Fruit fly (Drosophila melanogaster) S2 (cell line): ENCODE measurements around the gene robo2.

ENCODE experiments used
- CG8478 ChIP-seq: fragments of >200 bp; optimal IDR thresholded peaks from 2 replicates; lab custom pipeline; 2018
- CTCF ChIP-seq, 2 experiments: fragments of >200 bp; optimal IDR thresholded peaks; 2 replicates each; lab custom pipeline; 2018

Gene robo2

DNA sequence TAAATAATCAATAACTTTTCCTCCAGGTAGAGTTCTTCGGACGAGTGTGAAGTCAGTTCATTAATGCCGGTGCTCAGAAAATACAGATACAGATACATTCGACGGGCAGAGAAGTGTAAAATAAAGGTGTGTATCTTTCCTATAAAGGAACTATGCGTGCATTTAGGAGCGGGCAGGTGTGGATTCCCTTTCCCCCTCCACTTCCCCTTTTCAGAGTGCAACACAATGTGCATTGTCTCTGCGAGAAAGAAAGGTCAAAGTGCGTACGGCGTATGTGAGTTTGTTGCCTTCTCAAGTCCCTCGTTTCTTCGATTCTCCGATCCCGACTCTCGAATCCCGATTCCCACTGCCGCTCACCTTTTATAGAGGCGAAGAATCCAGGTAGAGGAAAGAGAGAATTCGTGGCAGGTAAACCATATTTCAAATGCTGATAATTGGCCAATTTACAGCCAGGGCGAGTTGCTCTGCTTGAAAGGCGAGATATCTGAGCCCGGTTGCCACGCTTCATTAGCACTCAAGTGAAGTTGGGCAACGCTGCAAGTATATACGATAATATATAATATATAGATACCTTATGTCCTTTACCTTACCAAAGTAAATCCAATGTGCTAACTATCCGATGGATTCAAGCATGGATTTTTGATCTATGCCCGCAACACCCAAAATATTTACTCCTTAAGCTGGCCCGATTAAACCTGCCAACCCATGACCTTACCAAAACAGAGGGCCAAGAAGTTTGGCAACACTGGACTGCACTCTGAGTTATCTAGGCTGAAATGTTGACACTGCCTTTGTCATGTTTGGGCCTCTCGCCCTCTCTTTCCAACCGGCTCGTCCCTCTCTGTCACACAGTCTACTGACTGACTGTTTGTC lies 1.4 kb upstream of the robo2 start:
- TF ChIP-seq CG8478: no peak
- no peak for TF ChIP-seq CTCF (optimal IDR thresholded peaks at IDR 0.05; lab: Kevin White, UChicago)

DNA sequence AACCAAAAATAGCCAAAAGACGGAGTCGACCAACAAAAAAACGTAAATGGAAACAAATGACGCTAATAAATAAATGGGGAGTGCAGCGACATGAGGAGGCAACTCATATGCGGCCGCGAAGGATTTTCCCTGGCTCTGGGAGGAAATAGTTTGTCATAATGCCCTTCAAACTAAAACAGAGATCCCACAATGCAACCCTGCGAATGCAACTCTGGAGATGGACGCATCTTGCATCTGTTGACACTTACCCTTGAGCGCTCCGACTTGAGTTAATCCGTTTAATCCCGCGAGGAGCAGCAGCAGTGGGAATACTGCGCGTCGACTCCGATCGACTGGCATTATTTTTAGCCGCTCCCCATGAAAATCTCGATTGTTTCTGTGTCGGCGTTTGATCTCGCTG lies 597 bp downstream of the robo2 start:
- no peak for TF ChIP-seq CG8478
- no peak for TF ChIP-seq CTCF (optimal IDR thresholded peaks at IDR 0.05; lab: Kevin White, UChicago)

DNA sequence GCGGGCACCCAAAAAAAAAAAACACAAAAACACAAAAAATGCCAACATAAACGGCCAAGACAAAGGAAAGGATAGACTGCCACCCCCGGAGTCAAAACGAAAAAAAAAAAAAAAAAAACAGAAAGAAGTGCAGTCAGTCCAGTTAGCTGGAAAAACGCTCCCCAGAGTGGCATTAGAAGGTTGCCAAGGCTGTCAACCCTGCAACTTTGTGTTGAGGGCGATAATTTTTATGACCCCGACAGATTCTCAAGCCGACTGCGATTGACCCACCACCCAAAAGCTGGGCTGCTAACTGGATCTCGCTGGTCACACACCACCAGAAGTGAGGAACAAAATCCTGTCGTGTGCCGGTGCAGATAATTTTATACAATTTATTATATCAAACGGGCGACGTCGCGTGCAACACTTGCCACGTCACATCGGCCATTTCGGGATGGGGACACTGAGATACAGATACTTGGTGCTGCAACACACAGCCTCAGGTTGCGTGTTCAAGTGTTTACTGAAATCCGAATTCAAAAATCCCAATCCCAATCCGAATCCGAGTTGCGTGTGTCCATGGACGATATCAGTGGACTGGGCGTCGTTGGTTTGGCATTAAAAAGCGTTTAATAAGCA lies 2.0 kb downstream of the robo2 start:
- TF ChIP-seq CTCF (optimal IDR thresholded peaks at IDR 0.05; lab: Kevin White, UChicago) (no peak), CG8478 (no peak)

DNA sequence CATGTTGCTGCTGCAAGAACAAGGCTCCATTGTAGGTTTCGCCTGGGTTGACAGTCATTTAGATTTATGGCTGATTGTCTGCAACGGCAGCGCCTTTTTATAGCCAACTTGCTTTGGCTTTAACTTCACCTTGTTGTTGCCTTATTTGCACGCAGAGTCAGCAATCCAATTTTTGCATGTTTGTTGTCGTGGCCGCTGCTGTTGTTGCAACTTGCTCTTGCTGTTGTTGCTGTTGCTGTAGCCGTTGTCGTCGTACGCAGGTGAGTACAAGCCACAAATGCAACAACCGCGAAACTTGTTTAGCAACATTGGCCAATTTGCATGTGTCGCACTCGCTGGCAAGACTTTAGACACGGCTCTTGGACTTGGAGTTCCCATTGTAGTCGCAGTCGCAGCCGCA lies 4.7 kb downstream of the robo2 start:
- no peak for TF ChIP-seq CG8478
- TF ChIP-seq CTCF (optimal IDR thresholded peaks at IDR 0.05; lab: Kevin White, UChicago): no peak

DNA sequence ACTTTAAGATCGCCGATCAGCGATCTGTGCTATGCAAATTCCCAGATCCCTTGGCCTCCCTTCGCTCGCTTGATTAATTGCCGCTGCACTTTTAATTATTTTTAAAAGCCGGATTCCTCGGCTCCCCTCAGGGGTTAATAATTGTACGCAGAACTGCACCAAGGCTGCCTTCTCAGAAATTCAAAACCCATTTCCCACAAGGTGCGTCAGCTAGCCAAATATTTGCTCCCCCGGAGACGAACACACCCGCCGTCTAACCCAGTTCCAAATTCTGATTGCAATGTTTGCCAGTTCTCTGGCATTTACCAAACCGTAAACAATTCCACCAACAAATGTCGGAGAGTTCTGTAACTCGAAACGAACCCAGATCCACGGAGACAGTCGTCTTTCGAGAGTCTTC lies 6.2 kb downstream of the robo2 start:
- TF ChIP-seq CG8478 (no peak), CTCF (optimal IDR thresholded peaks at IDR 0.05; lab: Kevin White, UChicago) (no peak)

DNA sequence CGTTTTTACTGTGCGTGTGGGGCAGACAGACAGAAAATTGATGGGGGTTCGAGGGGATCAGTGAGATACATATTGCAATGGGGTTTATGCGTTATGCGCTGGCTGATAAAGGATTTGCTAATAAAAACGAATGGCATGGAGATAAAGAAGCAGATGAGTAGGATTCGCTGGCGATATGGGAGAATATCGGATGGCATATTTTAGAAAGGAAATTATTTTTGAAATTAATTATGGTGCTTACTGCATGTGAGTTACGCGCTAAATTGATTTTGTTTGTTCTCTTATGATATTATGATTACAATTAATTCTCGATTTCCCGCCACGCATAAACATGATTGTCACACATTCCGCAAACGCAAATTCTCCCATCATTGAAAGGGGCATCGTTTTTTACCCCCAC lies 7.6 kb downstream of the robo2 start:
- TF ChIP-seq CG8478: no peak
- no peak for TF ChIP-seq CTCF (optimal IDR thresholded peaks at IDR 0.05; lab: Kevin White, UChicago)

DNA sequence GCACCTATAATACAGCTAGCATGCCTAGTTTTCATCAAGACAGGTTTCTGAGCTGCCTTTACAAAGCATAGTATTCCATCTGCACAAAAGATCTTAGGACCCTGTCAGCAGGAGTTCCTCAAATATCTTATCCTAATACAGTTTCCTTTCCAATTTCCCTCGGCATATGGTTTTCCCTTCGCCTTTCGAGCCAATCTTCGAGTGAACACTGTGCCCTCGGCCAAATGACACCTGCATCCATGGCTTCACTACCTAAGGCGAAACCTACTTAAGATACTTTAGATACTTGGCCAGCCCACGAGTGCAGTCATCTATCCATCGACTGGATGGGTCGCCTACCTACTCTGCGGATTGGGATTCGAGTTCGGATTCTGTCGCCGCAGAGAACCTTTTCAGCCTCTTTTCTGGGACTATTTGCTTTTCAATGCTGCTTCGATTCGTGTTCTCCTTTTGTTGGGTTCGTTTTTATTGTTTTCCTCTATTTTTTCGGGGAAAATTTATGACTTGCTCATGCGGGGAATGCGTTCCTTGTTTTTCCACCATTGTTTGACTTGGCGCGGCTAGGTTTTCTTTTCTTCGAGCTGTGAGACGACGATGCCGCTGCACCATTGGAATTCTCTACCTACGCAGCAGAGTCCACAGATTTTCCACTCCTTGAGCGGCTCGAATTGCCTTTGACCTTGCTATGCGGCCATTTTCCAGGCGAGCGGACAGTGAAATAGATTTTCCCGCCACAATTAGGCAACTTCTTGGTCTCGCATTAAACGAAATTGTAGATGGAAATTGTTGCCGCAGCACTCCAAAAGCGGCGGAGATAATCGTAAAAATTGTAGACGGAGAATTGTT lies 9.2 kb downstream of the robo2 start:
- TF ChIP-seq CTCF (optimal IDR thresholded peaks at IDR 0.05; lab: Kevin White, UChicago) (no peak), CG8478 (no peak)

DNA sequence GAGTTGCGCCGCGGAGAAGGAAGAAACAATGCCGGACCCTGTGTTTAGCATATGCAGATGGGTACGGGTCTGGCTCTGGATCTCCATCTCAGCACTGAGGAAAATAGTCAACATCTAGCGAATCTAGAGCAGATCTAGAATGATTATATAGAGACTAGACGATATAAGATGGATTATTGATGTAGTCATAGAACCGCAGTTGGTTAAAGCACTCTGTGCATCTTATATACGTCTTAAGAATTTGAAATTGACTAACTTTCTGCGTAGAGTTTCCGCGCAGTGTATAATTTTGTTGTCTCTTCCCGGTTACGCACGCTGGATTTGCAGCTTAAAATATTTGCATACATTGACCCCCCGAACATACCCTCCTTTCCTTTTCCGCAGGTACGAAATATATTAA lies 10.6 kb downstream of the robo2 start:
- TF ChIP-seq CG8478 (no peak), CTCF (optimal IDR thresholded peaks at IDR 0.05; lab: Kevin White, UChicago) (no peak)

DNA sequence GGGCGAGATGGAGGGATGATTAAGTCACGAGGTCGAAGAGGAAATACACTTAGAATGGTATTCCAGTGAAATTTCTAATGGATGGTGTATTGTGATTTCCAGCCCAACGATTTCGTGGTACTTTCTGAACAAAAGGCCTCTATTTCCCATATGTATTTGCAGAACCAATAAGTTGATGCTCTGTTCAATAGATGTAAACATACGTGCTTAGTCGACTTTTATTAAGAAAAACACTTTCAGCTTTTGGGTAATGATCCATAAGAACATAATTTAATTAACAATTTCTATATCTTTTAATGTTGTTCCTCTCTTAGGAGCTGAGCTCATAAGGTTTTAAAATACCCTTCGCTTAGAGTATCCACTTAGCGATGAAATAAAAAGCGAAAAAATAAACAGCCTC lies 14.7 kb downstream of the robo2 start:
- TF ChIP-seq CTCF (optimal IDR thresholded peaks at IDR 0.05; lab: Kevin White, UChicago): no peak

DNA sequence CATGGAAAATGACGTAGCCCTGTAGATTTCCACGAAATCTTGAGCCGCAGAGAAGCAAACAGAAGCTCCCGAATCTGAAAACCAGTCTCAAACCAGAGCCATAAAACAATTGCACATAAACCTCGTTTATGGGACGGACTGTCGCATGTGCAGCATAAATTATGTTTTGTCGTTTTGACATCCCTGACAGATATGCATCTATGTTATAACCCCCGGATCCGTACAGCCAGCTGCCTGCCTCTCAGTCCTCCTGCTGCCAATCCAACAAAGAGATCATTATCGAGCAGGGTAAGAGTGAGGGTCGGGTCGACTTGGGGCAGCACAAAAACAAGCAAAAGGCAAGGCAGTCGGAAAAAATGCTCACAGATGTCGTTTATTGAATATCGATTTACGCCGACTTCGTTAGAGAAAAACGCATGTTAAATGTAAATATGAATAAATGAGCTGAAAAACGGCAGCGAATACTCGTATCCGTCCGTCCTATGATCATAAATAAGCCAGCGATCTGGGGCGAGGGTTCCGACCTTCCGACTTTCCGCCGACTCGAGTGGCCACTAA lies 15.3 kb downstream of the robo2 start:
- TF ChIP-seq CG8478 (no peak), CTCF (optimal IDR thresholded peaks at IDR 0.05; lab: Kevin White, UChicago) (no peak)

DNA sequence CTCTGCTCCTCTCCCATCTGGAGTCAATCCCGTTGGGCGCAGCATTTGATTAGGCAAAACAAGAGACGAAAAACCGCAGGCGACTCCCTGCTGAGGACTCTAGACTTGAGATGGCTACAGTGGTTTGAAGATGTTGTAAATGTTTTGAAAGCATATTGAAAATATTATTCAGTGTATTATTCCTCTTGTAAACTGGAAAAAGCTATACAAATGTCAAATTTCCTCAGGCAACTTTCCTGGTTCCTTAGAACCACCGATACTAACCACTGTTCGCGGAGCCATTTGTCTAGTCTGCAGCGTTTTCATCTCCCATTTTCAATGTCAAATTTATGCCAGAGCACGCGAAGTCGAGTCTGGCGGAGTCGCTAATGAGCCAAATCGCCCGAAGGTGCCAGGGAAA lies 17.5 kb downstream of the robo2 start:
- TF ChIP-seq CTCF (optimal IDR thresholded peaks at IDR 0.05; lab: Kevin White, UChicago) (no peak), CG8478 (no peak)

DNA sequence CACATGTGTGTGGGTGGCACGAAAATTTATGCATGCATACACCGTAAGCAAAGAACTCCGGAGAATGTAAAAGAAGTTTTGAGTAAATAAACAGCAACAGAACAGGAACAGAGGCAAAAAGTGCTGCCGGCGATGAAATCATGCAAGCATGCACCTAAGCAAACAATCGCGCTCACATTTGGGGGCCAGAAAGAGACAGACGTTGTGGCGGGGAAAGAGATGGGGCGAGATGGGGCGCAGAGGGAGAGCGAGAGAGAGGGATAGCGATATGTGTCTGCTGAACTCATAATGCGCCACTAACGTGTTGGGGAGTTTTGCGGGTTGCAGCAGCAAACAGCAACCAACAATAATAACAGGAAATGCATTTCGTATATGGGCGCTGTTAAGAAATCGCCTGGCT lies 20.8 kb downstream of the robo2 start:
- no peak for TF ChIP-seq CTCF (optimal IDR thresholded peaks at IDR 0.05; lab: Kevin White, UChicago)
- TF ChIP-seq CG8478: no peak

DNA sequence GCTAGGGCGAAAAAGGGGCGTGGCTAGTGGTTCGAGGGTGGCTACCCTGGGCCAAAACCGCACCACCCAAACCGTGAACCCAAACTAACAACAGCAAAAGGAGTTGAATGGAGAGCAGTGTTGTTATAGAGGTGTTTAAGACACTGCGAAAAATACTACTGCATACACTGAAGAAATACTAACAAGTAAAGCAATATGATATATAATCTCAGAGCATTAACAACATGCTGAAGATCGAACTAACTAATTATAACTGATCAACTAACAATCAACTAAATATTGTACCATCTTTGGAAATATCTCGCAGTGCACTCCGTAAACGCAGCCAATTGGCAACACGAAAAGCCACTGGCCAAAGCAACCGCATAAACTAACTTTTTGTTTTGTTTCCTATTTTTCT lies 26.6 kb downstream of the robo2 start:
- TF ChIP-seq CG8478 (no peak), CTCF (optimal IDR thresholded peaks at IDR 0.05; lab: Kevin White, UChicago) (no peak)

DNA sequence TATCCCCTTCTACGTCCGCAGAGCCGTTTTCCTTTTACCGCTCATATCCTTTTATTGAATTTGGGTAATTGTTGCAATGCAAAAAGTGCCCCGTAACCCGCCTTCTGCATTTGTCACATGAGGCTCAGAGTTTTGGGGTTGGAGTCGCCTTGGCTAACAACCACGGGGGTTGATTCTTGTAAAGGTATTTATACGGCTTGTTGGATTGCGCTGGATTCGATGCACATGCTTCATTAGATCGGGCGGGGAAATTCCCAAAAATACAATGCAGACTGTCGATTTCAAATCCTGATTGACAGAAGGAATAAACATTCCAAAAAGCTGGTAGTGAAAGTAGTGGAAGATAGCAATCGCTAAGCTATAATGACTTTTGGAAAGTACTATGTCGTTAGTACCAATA lies 30.0 kb downstream of the robo2 start:
- TF ChIP-seq CTCF (optimal IDR thresholded peaks at IDR 0.05; lab: Kevin White, UChicago) (no peak), CG8478 (no peak)

DNA sequence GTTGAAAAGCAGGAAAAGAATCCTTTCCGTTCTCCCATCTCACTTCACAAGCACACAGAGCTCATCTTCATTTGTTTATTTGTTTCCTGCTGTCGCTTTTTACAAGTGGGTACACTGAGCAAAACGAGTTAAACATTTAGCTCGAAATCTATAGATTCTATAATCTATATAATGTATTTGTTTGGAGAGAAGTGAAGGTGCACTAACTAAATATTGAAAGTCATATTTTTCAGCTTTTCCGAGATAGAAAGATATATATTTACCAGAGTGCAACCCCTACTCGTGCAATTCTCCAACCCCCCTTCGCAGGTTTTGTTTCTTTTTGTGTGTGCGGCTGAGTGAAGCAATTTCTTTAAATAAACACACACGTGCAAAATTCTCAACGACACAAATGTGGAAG lies 32.4 kb downstream of the robo2 start:
- no peak for TF ChIP-seq CG8478
- no peak for TF ChIP-seq CTCF (optimal IDR thresholded peaks at IDR 0.05; lab: Kevin White, UChicago)

DNA sequence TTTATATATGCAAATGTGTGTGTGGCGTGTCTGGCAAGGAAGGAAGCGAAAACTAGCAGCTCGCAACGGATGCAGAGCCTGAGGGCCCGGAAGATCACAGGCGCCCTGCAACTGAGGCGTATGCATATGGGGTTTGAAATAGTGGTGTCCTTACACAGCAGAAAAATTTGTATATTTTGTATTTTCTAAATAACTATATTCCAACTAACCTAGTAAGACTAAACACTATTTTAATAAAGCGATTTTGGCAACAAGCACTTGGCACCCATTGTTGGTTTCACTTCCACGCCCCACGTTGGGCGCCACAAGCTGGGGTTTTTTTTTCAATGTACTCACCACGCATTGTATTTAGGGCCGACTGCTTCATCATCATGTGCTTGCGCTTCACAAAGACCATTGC lies 33.7 kb downstream of the robo2 start:
- TF ChIP-seq CG8478 (no peak), CTCF (optimal IDR thresholded peaks at IDR 0.05; lab: Kevin White, UChicago) (no peak)
